Fruit fly (Drosophila melanogaster): ENCODE data around the gene wcy.

DNA sequence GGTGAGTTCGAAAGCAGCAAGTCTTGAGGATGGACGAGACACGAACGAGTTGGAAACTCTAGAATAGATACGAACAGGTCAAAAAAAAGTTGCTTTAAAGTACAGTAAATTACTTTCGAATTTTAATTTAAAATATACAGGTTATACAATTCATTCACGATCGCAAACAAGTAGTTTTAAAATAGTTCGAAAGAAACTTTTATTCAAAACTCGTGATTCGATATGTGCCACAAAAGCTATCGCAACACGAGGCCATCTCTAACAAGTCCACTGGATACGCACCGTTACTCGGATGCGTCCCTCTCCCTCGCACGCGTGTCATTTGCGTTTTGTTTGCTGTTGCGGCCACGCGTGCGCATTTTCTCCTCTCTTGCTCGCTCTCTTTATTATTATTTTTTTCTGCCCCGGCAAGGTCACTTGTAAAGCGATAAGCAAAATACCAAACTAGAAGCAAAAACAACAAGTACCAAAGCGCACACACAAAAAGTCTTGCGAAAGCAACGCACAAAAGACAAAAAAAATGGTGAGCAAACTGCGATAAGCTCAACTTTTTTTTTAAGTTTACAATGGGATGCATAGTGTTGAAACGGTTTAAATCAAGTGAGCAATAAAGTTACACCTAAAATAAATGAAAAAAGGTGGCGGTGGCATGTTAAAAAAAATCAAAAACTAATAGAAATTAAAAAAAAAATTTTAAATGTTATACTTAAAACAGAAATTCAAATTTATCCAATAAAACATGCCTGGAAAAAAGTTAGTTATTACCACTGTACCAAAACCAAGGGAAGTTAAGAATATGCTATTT is 47.5 kb upstream of the wcy start:
- TF ChIP-seq CG34367 (tag; optimal IDR thresholded peaks at IDR 0.05), result no peak
- TF ChIP-seq Pif1B (GFP tag; optimal IDR thresholded peaks at IDR 0.05), result peak; percentile 46

Data from whole organism, pupa.